Fruit fly (Drosophila melanogaster) whole organism, embryonic: ENCODE measurements around the gene CG7352.

Source experiments
- Atf-2 ChIP-seq: fragments of 200-800 bp; sonication (Bioruptor generic); optimal IDR thresholded peaks from 2 replicates; lab custom pipeline; 2016; ENCODE audit warnings: missing biosample characterization, missing genetic modification characterization
- B-H1 ChIP-seq: fragments of 200-800 bp; sonication (Bioruptor generic); IDR thresholded peaks from 3 replicates; pipeline ENCODE4 v1.3.6; 2022; ENCODE audit warnings: missing biosample characterization, missing genetic modification characterization
- BtbVII ChIP-seq: fragments of 200-800 bp; sonication (Bioruptor generic); optimal IDR thresholded peaks from 3 replicates; lab custom pipeline; 2017; ENCODE audit warnings: missing biosample characterization, mild to moderate bottlenecking, missing genetic modification characterization
- CG1233 ChIP-seq: fragments of 200-800 bp; sonication (Bioruptor generic); optimal IDR thresholded peaks from 4 replicates; lab custom pipeline; 2018; ENCODE audit warnings: missing biosample characterization, mild to moderate bottlenecking, missing genetic modification characterization
- CG12769 ChIP-seq: fragments of 200-800 bp; sonication (Bioruptor generic); optimal IDR thresholded peaks from 2 replicates; lab custom pipeline; 2019; ENCODE audit warnings: missing biosample characterization, mild to moderate bottlenecking, missing genetic modification characterization, moderate library complexity
- CG13296 ChIP-seq: fragments of 200-800 bp; sonication (Bioruptor generic); optimal IDR thresholded peaks from 3 replicates; lab custom pipeline; 2018; ENCODE audit warnings: missing biosample characterization, mild to moderate bottlenecking, missing genetic modification characterization
- CG14667 ChIP-seq: fragments of 200-800 bp; sonication (Bioruptor generic); IDR thresholded peaks from 2 replicates; pipeline ENCODE4 v1.3.6; 2022; ENCODE audit warnings: missing biosample characterization, missing genetic modification characterization
- CG14860 ChIP-seq: fragments of 200-800 bp; sonication (Bioruptor generic); IDR thresholded peaks from 3 replicates; pipeline ENCODE4 v1.3.6; 2022; ENCODE audit warnings: missing biosample characterization, missing genetic modification characterization; ENCODE audit not compliant: partially characterized antibody
- CG17385 ChIP-seq: fragments of 200-800 bp; sonication (Bioruptor generic); optimal IDR thresholded peaks from 3 replicates; lab custom pipeline; 2018; ENCODE audit warnings: missing biosample characterization, mild to moderate bottlenecking, missing genetic modification characterization
- CG18262 ChIP-seq: fragments of 200-800 bp; optimal IDR thresholded peaks from 3 replicates; lab custom pipeline; 2019; ENCODE audit warnings: missing biosample characterization, mild to moderate bottlenecking, missing genetic modification characterization, moderate library complexity
- CG3281 ChIP-seq: fragments of 200-800 bp; sonication (Bioruptor generic); optimal IDR thresholded peaks from 3 replicates; lab custom pipeline; 2017; ENCODE audit warnings: missing biosample characterization, mild to moderate bottlenecking, missing genetic modification characterization
- CG34422 ChIP-seq: fragments of 200-800 bp; sonication (Bioruptor generic); IDR thresholded peaks from 3 replicates; pipeline ENCODE4 v1.3.6; 2022; ENCODE audit warnings: missing biosample characterization, missing genetic modification characterization
- CG3838 ChIP-seq: fragments of 200-800 bp; sonication (Bioruptor generic); optimal IDR thresholded peaks from 3 replicates; lab custom pipeline; 2016; ENCODE audit warnings: missing biosample characterization, missing genetic modification characterization
- CG42726 ChIP-seq: fragments of 200-800 bp; sonication (Bioruptor generic); IDR thresholded peaks from 2 replicates; pipeline ENCODE4 v1.3.6; 2022; ENCODE audit warnings: missing biosample characterization, missing genetic modification characterization; ENCODE audit not compliant: partially characterized antibody
- CG6175 ChIP-seq: fragments of 200-800 bp; sonication (Bioruptor generic); IDR thresholded peaks from 3 replicates; pipeline ENCODE4 v1.3.6; 2022; ENCODE audit warnings: missing biosample characterization, missing genetic modification characterization
- CG6854 ChIP-seq: fragments of 200-800 bp; sonication (Bioruptor generic); optimal IDR thresholded peaks from 3 replicates; lab custom pipeline; 2017; ENCODE audit warnings: missing biosample characterization, mild to moderate bottlenecking, missing genetic modification characterization
- CG7839 ChIP-seq: fragments of 200-800 bp; sonication (Bioruptor generic); optimal IDR thresholded peaks from 3 replicates; lab custom pipeline; 2018; ENCODE audit warnings: missing biosample characterization, mild to moderate bottlenecking, missing genetic modification characterization, moderate library complexity
- CG7928 ChIP-seq: fragments of 200-800 bp; sonication (Bioruptor generic); optimal IDR thresholded peaks from 2 replicates; lab custom pipeline; 2017; ENCODE audit warnings: missing biosample characterization, mild to moderate bottlenecking, missing genetic modification characterization
- CG8944 ChIP-seq: fragments of 200-800 bp; sonication (Bioruptor generic); optimal IDR thresholded peaks from 3 replicates; lab custom pipeline; 2016; ENCODE audit warnings: missing biosample characterization, missing genetic modification characterization
- CkIIα-i1 ChIP-seq: fragments of 200-800 bp; sonication (Bioruptor generic); IDR thresholded peaks from 2 replicates; pipeline ENCODE4 v1.3.6; 2022; ENCODE audit warnings: missing biosample characterization, missing genetic modification characterization
- Dad ChIP-seq: fragments of 200-800 bp; sonication (Bioruptor generic); optimal IDR thresholded peaks from 3 replicates; lab custom pipeline; 2016; ENCODE audit warnings: missing biosample characterization, missing genetic modification characterization
- Dip2 ChIP-seq: fragments of 200-800 bp; sonication (Bioruptor generic); IDR thresholded peaks from 2 replicates; pipeline ENCODE4 v1.3.6; 2022; ENCODE audit warnings: missing biosample characterization, missing genetic modification characterization
- E2f1 ChIP-seq: fragments of 200-800 bp; sonication (Bioruptor generic); IDR thresholded peaks from 2 replicates; pipeline ENCODE4 v1.3.6; 2022; ENCODE audit warnings: missing biosample characterization, missing genetic modification characterization
- Elba2 ChIP-seq: fragments of 200-800 bp; sonication (Bioruptor generic); optimal IDR thresholded peaks from 3 replicates; lab custom pipeline; 2016; ENCODE audit warnings: missing biosample characterization, missing genetic modification characterization
- Gsc ChIP-seq: fragments of 200-800 bp; sonication (Bioruptor generic); IDR thresholded peaks from 2 replicates; pipeline ENCODE4 v1.3.6; 2022; ENCODE audit warnings: missing biosample characterization, missing genetic modification characterization
- H2.0 ChIP-seq: fragments of 200-800 bp; sonication (Bioruptor generic); IDR thresholded peaks from 2 replicates; pipeline ENCODE4 v1.3.6; 2022; ENCODE audit warnings: missing biosample characterization, missing genetic modification characterization
- Hr39 ChIP-seq: fragments of >200 bp; optimal IDR thresholded peaks from 2 replicates; lab custom pipeline; 2017
- Hr78 ChIP-seq, 2 experiments: fragments of 200-800 bp in 1 of 2; fragments of >200 bp in 1 of 2; sonication (Bioruptor generic) in 1 of 2; optimal IDR thresholded peaks; 2 replicates each; lab custom pipeline; 2017 to 2019; ENCODE audit warnings: missing biosample characterization in 2 of 2, missing genetic modification characterization in 2 of 2, mild to moderate bottlenecking in 1 of 2, moderate library complexity in 1 of 2
- Lhr ChIP-seq: fragments of 200-800 bp; sonication (Bioruptor generic); optimal IDR thresholded peaks from 3 replicates; lab custom pipeline; 2017; ENCODE audit warnings: mild to moderate bottlenecking, missing biosample characterization, missing genetic modification reagents, missing genetic modification characterization
- MBD-R2 ChIP-seq: fragments of 200-800 bp; sonication (Bioruptor generic); IDR thresholded peaks from 2 replicates; pipeline ENCODE4 v1.3.6; 2022; ENCODE audit warnings: missing biosample characterization, missing genetic modification characterization
- Mes4 ChIP-seq: fragments of 200-800 bp; sonication (Bioruptor generic); optimal IDR thresholded peaks from 2 replicates; lab custom pipeline; 2016; ENCODE audit warnings: missing biosample characterization, missing genetic modification characterization
- Pdp1 ChIP-seq, 2 experiments: fragments of 200-800 bp; sonication (Bioruptor generic); optimal IDR thresholded peaks; 3 replicates each; lab custom pipeline; 2016; ENCODE audit warnings: missing biosample characterization in 2 of 2, missing genetic modification characterization in 2 of 2, mild to moderate bottlenecking in 1 of 2, moderate library complexity in 1 of 2
- Sox100B ChIP-seq: fragments of 200-800 bp; sonication (Bioruptor generic); optimal IDR thresholded peaks from 3 replicates; lab custom pipeline; 2018; ENCODE audit warnings: missing biosample characterization, mild to moderate bottlenecking, missing genetic modification characterization
- Sox102F ChIP-seq: fragments of 200-800 bp; sonication (Bioruptor generic); optimal IDR thresholded peaks from 2 replicates; lab custom pipeline; 2018; ENCODE audit warnings: missing biosample characterization, mild to moderate bottlenecking, missing genetic modification characterization, moderate library complexity
- ab ChIP-seq: fragments of 200-800 bp; sonication (Bioruptor generic); optimal IDR thresholded peaks from 2 replicates; lab custom pipeline; 2016; ENCODE audit warnings: missing biosample characterization, missing genetic modification characterization
- ase ChIP-seq: fragments of 200-800 bp; sonication (Bioruptor generic); IDR thresholded peaks from 3 replicates; pipeline ENCODE4 v1.3.6; 2022; ENCODE audit warnings: missing biosample characterization, missing genetic modification characterization
- bcd ChIP-seq: fragments of 200-800 bp; sonication (Bioruptor generic); optimal IDR thresholded peaks from 2 replicates; lab custom pipeline; 2017; ENCODE audit warnings: missing biosample characterization, mild to moderate bottlenecking, missing genetic modification characterization
- ci ChIP-seq: fragments of 200-800 bp; sonication (Bioruptor generic); IDR thresholded peaks from 3 replicates; pipeline ENCODE4 v1.3.6; 2022; ENCODE audit warnings: missing biosample characterization, missing genetic modification characterization
- dati ChIP-seq: fragments of 200-800 bp; sonication (Bioruptor generic); IDR thresholded peaks from 2 replicates; pipeline ENCODE4 v1.3.6; 2022; ENCODE audit warnings: missing biosample characterization, missing genetic modification characterization
- dmrt99B ChIP-seq: fragments of 200-800 bp; sonication (Bioruptor generic); optimal IDR thresholded peaks from 2 replicates; lab custom pipeline; 2018; ENCODE audit warnings: missing biosample characterization, mild to moderate bottlenecking, missing genetic modification characterization, moderate library complexity
- dysf ChIP-seq: fragments of 200-800 bp; sonication (Bioruptor generic); IDR thresholded peaks from 3 replicates; pipeline ENCODE4 v1.3.6; 2022; ENCODE audit warnings: missing biosample characterization, missing genetic modification characterization
- eve ChIP-seq, 2 experiments: fragments of >200 bp; optimal IDR thresholded peaks; 2 replicates each; lab custom pipeline; 2017; ENCODE audit warnings: missing biosample characterization in 2 of 2, missing genetic modification characterization in 2 of 2
- gsb ChIP-seq: fragments of 200-800 bp; sonication (Bioruptor generic); IDR thresholded peaks from 2 replicates; pipeline ENCODE4 v1.3.6; 2022; ENCODE audit warnings: missing biosample characterization, missing genetic modification characterization
- lbe ChIP-seq: fragments of 200-800 bp; sonication (Bioruptor generic); optimal IDR thresholded peaks from 2 replicates; lab custom pipeline; 2016; ENCODE audit warnings: missing biosample characterization, mild to moderate bottlenecking, missing genetic modification characterization
- mirr ChIP-seq: fragments of 200-800 bp; sonication (Bioruptor generic); optimal IDR thresholded peaks from 3 replicates; lab custom pipeline; 2018; ENCODE audit warnings: missing biosample characterization, mild to moderate bottlenecking, missing genetic modification characterization
- mld ChIP-seq: fragments of 200-800 bp; sonication (Bioruptor generic); IDR thresholded peaks from 3 replicates; pipeline ENCODE4 v1.3.6; 2022; ENCODE audit warnings: missing biosample characterization, missing genetic modification characterization; ENCODE audit not compliant: partially characterized antibody
- nerfin-2 ChIP-seq: fragments of 200-800 bp; sonication (Bioruptor generic); IDR thresholded peaks from 2 replicates; pipeline ENCODE4 v1.3.6; 2022; ENCODE audit warnings: missing biosample characterization, missing genetic modification characterization; ENCODE audit not compliant: partially characterized antibody
- org-1 ChIP-seq: fragments of 200-800 bp; sonication (Bioruptor generic); optimal IDR thresholded peaks from 2 replicates; lab custom pipeline; 2017; ENCODE audit warnings: missing biosample characterization, missing genetic modification characterization
- schlank ChIP-seq: fragments of 200-800 bp; sonication (Bioruptor generic); optimal IDR thresholded peaks from 2 replicates; lab custom pipeline; 2018; ENCODE audit warnings: missing biosample characterization, mild to moderate bottlenecking, missing genetic modification characterization
- sens ChIP-seq: fragments of 200-800 bp; sonication (Bioruptor generic); peaks from one replicate; lab custom pipeline; 2016; ENCODE audit warnings: missing biosample characterization, missing genetic modification characterization
- shn ChIP-seq: fragments of 200-800 bp; sonication (Bioruptor generic); optimal IDR thresholded peaks from 3 replicates; lab custom pipeline; 2016; ENCODE audit warnings: missing biosample characterization, missing genetic modification characterization
- unc-4 ChIP-seq: fragments of 200-800 bp; sonication (Bioruptor generic); IDR thresholded peaks from 2 replicates; pipeline ENCODE4 v1.3.6; 2022; ENCODE audit warnings: missing biosample characterization, missing genetic modification characterization; ENCODE audit not compliant: partially characterized antibody

Gene CG7352

DNA sequence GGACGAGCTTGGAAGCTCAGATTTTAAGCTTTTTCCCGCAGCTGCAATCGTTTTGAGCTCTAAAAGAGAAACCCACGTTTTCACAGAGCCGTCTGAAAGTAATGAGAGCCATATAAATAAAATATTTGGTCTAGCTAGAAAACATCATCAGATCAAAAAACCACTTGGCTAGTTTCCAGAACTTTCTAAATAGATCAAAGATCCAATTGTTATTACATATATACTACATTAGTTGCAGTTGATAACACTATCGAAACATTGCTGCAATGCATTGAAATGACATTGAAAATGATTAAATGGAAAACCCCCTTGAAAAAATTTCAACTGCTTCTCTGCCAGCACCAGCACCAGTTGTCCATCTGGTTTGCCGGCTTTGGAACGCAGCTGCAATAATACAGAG lies 7.6 kb downstream of the CG7352 start:
- no peak for TF ChIP-seq Gsc (GFP tag; lab: Robert Waterston, UW)
- no peak for TF ChIP-seq ase (GFP tag; lab: Robert Waterston, UW)
- TF ChIP-seq CG1233 (GFP tag; lab: Kevin White, UChicago), result no peak
- 0 out of 2 replicates have a peak, but pooled peaks have one; percentile 12 for TF ChIP-seq H2.0
- no peak for TF ChIP-seq CG6854 (GFP tag; lab: Kevin White, UChicago)
- TF ChIP-seq BtbVII, result no peak
- no peak for TF ChIP-seq Elba2
- TF ChIP-seq CG14667 (GFP tag; lab: Robert Waterston, UW), result no peak
- no peak for TF ChIP-seq Pdp1 (GFP tag; optimal IDR thresholded peaks at IDR 0.05; lab: Kevin White, UChicago)
- TF ChIP-seq schlank (tag; lab: Kevin White, UChicago), result no peak
- TF ChIP-seq Lhr (GFP tag; lab: Kevin White, UChicago), result no peak
- no peak for TF ChIP-seq eve (GFP tag; optimal IDR thresholded peaks at IDR 0.05; lab: Kevin White, UChicago)
- no peak for TF ChIP-seq MBD-R2 (GFP tag; lab: Robert Waterston, UW)
- TF ChIP-seq bcd (GFP tag; lab: Kevin White, UChicago), result no peak
- TF ChIP-seq Mes4, result no peak
- TF ChIP-seq CkIIα-i1 (GFP tag; lab: Robert Waterston, UW), result no peak
- TF ChIP-seq org-1 (GFP tag; lab: Kevin White, UChicago), result no peak
- TF ChIP-seq CG17385, result no peak
- TF ChIP-seq CG3281 (GFP tag; lab: Kevin White, UChicago), result no peak
- no peak for TF ChIP-seq CG18262 (tag; lab: Kevin White, UChicago)
- no peak for TF ChIP-seq CG7928
- TF ChIP-seq dmrt99B (tag; lab: Kevin White, UChicago), result peak; percentile 73
- no peak for TF ChIP-seq Atf-2
- no peak for TF ChIP-seq CG13296
- TF ChIP-seq CG7839 (tag; lab: Kevin White, UChicago), result peak; percentile 6
- TF ChIP-seq CG34422 (GFP tag; lab: Robert Waterston, UW), result no peak
- TF ChIP-seq ci (GFP tag; lab: Robert Waterston, UW), result peak; percentile 26; the same call in 1 of the 3 replicates
- TF ChIP-seq lbe (GFP tag; lab: Kevin White, UChicago), result no peak
- no peak for TF ChIP-seq mirr (GFP tag; lab: Kevin White, UChicago)
- no peak for TF ChIP-seq Hr78 (GFP tag; optimal IDR thresholded peaks at IDR 0.05; lab: Kevin White, UChicago)
- TF ChIP-seq mld (GFP tag; lab: Robert Waterston, UW), result no peak
- TF ChIP-seq dysf (GFP tag; lab: Robert Waterston, UW), result peak; percentile 11; the same call in 2 of the 3 replicates
- TF ChIP-seq E2f1 (GFP tag; lab: Robert Waterston, UW), result no peak
- TF ChIP-seq sens (GFP tag; lab: Kevin White, UChicago), result peak; percentile 79
- no peak for TF ChIP-seq CG12769 (tag; lab: Kevin White, UChicago)
- TF ChIP-seq Dip2 (GFP tag; lab: Robert Waterston, UW), result no peak
- TF ChIP-seq CG3838 (GFP tag; lab: Kevin White, UChicago), result no peak
- TF ChIP-seq unc-4, result no peak
- TF ChIP-seq Sox100B (GFP tag; lab: Kevin White, UChicago), result no peak
- no peak for TF ChIP-seq Dad (GFP tag; lab: Kevin White, UChicago)
- TF ChIP-seq dati (GFP tag; lab: Robert Waterston, UW), result no peak
- no peak for TF ChIP-seq CG14860
- TF ChIP-seq gsb (GFP tag; lab: Robert Waterston, UW), result no peak
- no peak for TF ChIP-seq shn (GFP tag; lab: Kevin White, UChicago)
- no peak for TF ChIP-seq Hr39 (lab: Kevin White, UChicago)
- TF ChIP-seq CG42726 (GFP tag; lab: Robert Waterston, UW), result no peak
- no peak for TF ChIP-seq CG6175 (GFP tag; lab: Robert Waterston, UW)
- TF ChIP-seq B-H1 (GFP tag; lab: Robert Waterston, UW), result peak; percentile 21; the same call in 1 of the 3 replicates
- peak; percentile 74 for TF ChIP-seq Sox102F
- no peak for TF ChIP-seq ab
- TF ChIP-seq CG8944, result no peak
- TF ChIP-seq nerfin-2, result no peak
